Fruit fly (Drosophila melanogaster): ENCODE measurements around the gene CG17917.

- TF ChIP-seq CG4318 (GFP tag; optimal IDR thresholded peaks at IDR 0.05), result no peak
- no peak for TF ChIP-seq Hr39 (GFP tag; optimal IDR thresholded peaks at IDR 0.05)
- no peak for TF ChIP-seq eg (GFP tag; IDR thresholded peaks at IDR 0.05)
- TF ChIP-seq Eip93F (GFP tag; optimal IDR thresholded peaks at IDR 0.05), result no peak
- no peak for TF ChIP-seq CG16779 (tag; optimal IDR thresholded peaks at IDR 0.05)
- TF ChIP-seq CG6808 (GFP tag; optimal IDR thresholded peaks at IDR 0.05), result no peak
- TF ChIP-seq CG8632 (GFP tag; optimal IDR thresholded peaks at IDR 0.05), result no peak
- TF ChIP-seq vri (GFP tag; optimal IDR thresholded peaks at IDR 0.05), result no peak
- no peak for TF ChIP-seq Lpt (GFP tag; optimal IDR thresholded peaks at IDR 0.05)
- no peak for TF ChIP-seq Met (GFP tag; optimal IDR thresholded peaks at IDR 0.05)
- no peak for TF ChIP-seq topi (GFP tag; optimal IDR thresholded peaks at IDR 0.05)
- TF ChIP-seq CG6854 (GFP tag; optimal IDR thresholded peaks at IDR 0.05), result no peak
- no peak for TF ChIP-seq achi (GFP tag; optimal IDR thresholded peaks at IDR 0.05)
Measured at dm6 chr3R:6368100-6368499, 26.3 kb downstream of the CG17917 start, which contains the start of gene CG42724.
